Fruit fly (Drosophila melanogaster) whole organism, embryonic: Measurements from ENCODE around the gene Rpn2.
A peak's percentile ranks its signal among the peaks of the same experiment; 100 is the strongest.

Source experiments
- CG1024 ChIP-seq: fragments of 200-800 bp; sonication (Bioruptor generic); IDR thresholded peaks from 2 replicates; pipeline ENCODE4 v1.3.6; 2022; ENCODE audit warnings: missing biosample characterization, missing genetic modification characterization
- CG10565 ChIP-seq: fragments of 200-800 bp; sonication (Bioruptor generic); optimal IDR thresholded peaks from 3 replicates; lab custom pipeline; 2016; ENCODE audit warnings: missing biosample characterization, mild to moderate bottlenecking, missing genetic modification characterization
- CG12071 ChIP-seq: fragments of 200-800 bp; sonication (Bioruptor generic); optimal IDR thresholded peaks from 3 replicates; lab custom pipeline; 2018; ENCODE audit warnings: missing biosample characterization, mild to moderate bottlenecking, missing genetic modification characterization
- CG12219 ChIP-seq: fragments of 200-800 bp; sonication (Bioruptor generic); optimal IDR thresholded peaks from 3 replicates; lab custom pipeline; 2018; ENCODE audit warnings: missing biosample characterization, mild to moderate bottlenecking, missing genetic modification characterization
- CG13296 ChIP-seq: fragments of 200-800 bp; sonication (Bioruptor generic); optimal IDR thresholded peaks from 3 replicates; lab custom pipeline; 2018; ENCODE audit warnings: missing biosample characterization, mild to moderate bottlenecking, missing genetic modification characterization
- CG14965 ChIP-seq: fragments of 200-800 bp; sonication (Bioruptor generic); optimal IDR thresholded peaks from 2 replicates; lab custom pipeline; 2016; ENCODE audit warnings: missing biosample characterization, missing genetic modification characterization, borderline replicate concordance
- CG16863 ChIP-seq: fragments of 200-800 bp; sonication (Bioruptor generic); optimal IDR thresholded peaks from 3 replicates; lab custom pipeline; 2016; ENCODE audit warnings: missing biosample characterization, missing genetic modification characterization
- CG17568 ChIP-seq: fragments of 200-800 bp; sonication (Bioruptor generic); optimal IDR thresholded peaks from 2 replicates; lab custom pipeline; 2018; ENCODE audit warnings: missing biosample characterization, mild to moderate bottlenecking, missing genetic modification characterization, moderate library complexity
- CG17829 ChIP-seq: fragments of 200-800 bp; optimal IDR thresholded peaks from 2 replicates; lab custom pipeline; 2019; ENCODE audit warnings: missing biosample characterization, mild to moderate bottlenecking, missing genetic modification characterization, moderate library complexity
- CG34422 ChIP-seq: fragments of 200-800 bp; sonication (Bioruptor generic); IDR thresholded peaks from 3 replicates; pipeline ENCODE4 v1.3.6; 2022; ENCODE audit warnings: missing biosample characterization, missing genetic modification characterization
- CG3726 ChIP-seq: fragments of 200-800 bp; sonication (Bioruptor generic); IDR thresholded peaks from 3 replicates; pipeline ENCODE4, ENCODE4 v1.3.6; 2022; ENCODE audit warnings: missing biosample characterization, missing genetic modification characterization
- CG6765 ChIP-seq: fragments of 200-800 bp; sonication (Bioruptor generic); optimal IDR thresholded peaks from 3 replicates; lab custom pipeline; 2017; ENCODE audit warnings: missing biosample characterization, mild to moderate bottlenecking, missing genetic modification characterization
- CG8281 ChIP-seq: fragments of 200-800 bp; sonication (Bioruptor generic); optimal IDR thresholded peaks from 2 replicates; lab custom pipeline; 2018; ENCODE audit warnings: missing biosample characterization, mild to moderate bottlenecking, missing genetic modification characterization, moderate library complexity
- CG9797 ChIP-seq: fragments of 200-800 bp; sonication (Bioruptor generic); optimal IDR thresholded peaks from 3 replicates; lab custom pipeline; 2018; ENCODE audit warnings: missing biosample characterization, mild to moderate bottlenecking, missing genetic modification characterization
- CoRest ChIP-seq: fragments of 200-800 bp; sonication (Bioruptor generic); optimal IDR thresholded peaks from 3 replicates; lab custom pipeline; 2018; ENCODE audit warnings: missing biosample characterization, mild to moderate bottlenecking, missing genetic modification characterization, moderate library complexity
- D ChIP-seq, 2 experiments: fragments of 200-800 bp in 1 of 2; fragments of >200 bp in 1 of 2; sonication (Bioruptor generic) in 1 of 2; optimal IDR thresholded peaks; 2 replicates in 1 of 2; 3 replicates in 1 of 2; lab custom pipeline; 2017; ENCODE audit warnings: mild to moderate bottlenecking in 1 of 2, missing biosample characterization in 1 of 2, missing genetic modification characterization in 1 of 2, missing genetic modification reagents in 1 of 2
- D19B ChIP-seq: fragments of 200-800 bp; sonication (Bioruptor generic); optimal IDR thresholded peaks from 2 replicates; lab custom pipeline; 2017; ENCODE audit warnings: missing biosample characterization, mild to moderate bottlenecking, missing genetic modification characterization
- Dfd ChIP-seq, 2 experiments: fragments of >200 bp; optimal IDR thresholded peaks; 2 replicates each; lab custom pipeline; 2017; ENCODE audit warnings: missing biosample characterization in 2 of 2, missing genetic modification characterization in 2 of 2
- Fer3 ChIP-seq: fragments of 200-800 bp; sonication (Bioruptor generic); optimal IDR thresholded peaks from 2 replicates; lab custom pipeline; 2018; ENCODE audit warnings: missing biosample characterization, mild to moderate bottlenecking, missing genetic modification characterization, moderate library complexity
- HHEX ChIP-seq: fragments of 200-800 bp; sonication (Bioruptor generic); optimal IDR thresholded peaks from 3 replicates; lab custom pipeline; 2017; ENCODE audit warnings: missing biosample characterization, mild to moderate bottlenecking, missing genetic modification characterization, missing genetic modification reagents
- Hand ChIP-seq: fragments of 200-800 bp; sonication (Bioruptor generic); optimal IDR thresholded peaks from 2 replicates; lab custom pipeline; 2017; ENCODE audit warnings: mild to moderate bottlenecking, missing biosample characterization, missing genetic modification reagents, missing genetic modification characterization
- Lpt ChIP-seq: fragments of >200 bp; optimal IDR thresholded peaks from 2 replicates; lab custom pipeline; 2018; ENCODE audit warnings: missing biosample characterization, missing genetic modification characterization
- Neu2 ChIP-seq: fragments of 200-800 bp; sonication (Bioruptor generic); optimal IDR thresholded peaks from 3 replicates; lab custom pipeline; 2016; ENCODE audit warnings: missing biosample characterization, missing genetic modification characterization, borderline replicate concordance
- NfI ChIP-seq: fragments of 200-800 bp; sonication (Bioruptor generic); optimal IDR thresholded peaks from 3 replicates; lab custom pipeline; 2018; ENCODE audit warnings: missing biosample characterization, mild to moderate bottlenecking, missing genetic modification characterization, moderate library complexity
- Pdp1 ChIP-seq, 2 experiments: fragments of 200-800 bp; sonication (Bioruptor generic); optimal IDR thresholded peaks; 3 replicates each; lab custom pipeline; 2016; ENCODE audit warnings: missing biosample characterization in 2 of 2, missing genetic modification characterization in 2 of 2, mild to moderate bottlenecking in 1 of 2, moderate library complexity in 1 of 2
- Taf1 ChIP-seq: fragments of 200-800 bp; sonication (Bioruptor generic); IDR thresholded peaks from 2 replicates; pipeline ENCODE4 v1.3.6; 2022; ENCODE audit warnings: missing biosample characterization, missing genetic modification characterization
- Vsx1 ChIP-seq: fragments of 200-800 bp; sonication (Bioruptor generic); optimal IDR thresholded peaks from 2 replicates; lab custom pipeline; 2017; ENCODE audit warnings: missing biosample characterization, mild to moderate bottlenecking, missing genetic modification characterization, missing genetic modification reagents
- YL-1 ChIP-seq: fragments of 200-800 bp; sonication (Bioruptor generic); optimal IDR thresholded peaks from 3 replicates; lab custom pipeline; 2017; ENCODE audit warnings: missing biosample characterization, mild to moderate bottlenecking, missing genetic modification characterization
- al ChIP-seq: fragments of 200-800 bp; sonication (Bioruptor generic); IDR thresholded peaks from 2 replicates; pipeline ENCODE4 v1.3.6; 2022; ENCODE audit warnings: missing biosample characterization, missing genetic modification characterization
- ara ChIP-seq: fragments of 200-800 bp; sonication (Bioruptor generic); IDR thresholded peaks from 2 replicates; pipeline ENCODE4 v1.3.6; 2022; ENCODE audit warnings: missing biosample characterization, missing genetic modification characterization
- bab2 ChIP-seq: fragments of 200-800 bp; sonication (Bioruptor generic); optimal IDR thresholded peaks from 2 replicates; lab custom pipeline; 2016; ENCODE audit warnings: missing biosample characterization, missing genetic modification characterization
- croc ChIP-seq: fragments of 200-800 bp; sonication (Bioruptor generic); conservative IDR thresholded peaks from 3 replicates; pipeline ENCODE4 v1.3.6; 2022; ENCODE audit warnings: missing biosample characterization, missing genetic modification characterization
- da ChIP-seq: fragments of 200-800 bp; sonication (Bioruptor generic); optimal IDR thresholded peaks from 2 replicates; lab custom pipeline; 2016; ENCODE audit warnings: missing biosample characterization, missing genetic modification characterization
- danr ChIP-seq: fragments of 200-800 bp; sonication (Bioruptor generic); IDR thresholded peaks from 2 replicates; pipeline ENCODE4 v1.3.6; 2022; ENCODE audit warnings: missing biosample characterization, missing genetic modification characterization
- eve ChIP-seq, 2 experiments: fragments of >200 bp; optimal IDR thresholded peaks; 2 replicates each; lab custom pipeline; 2017; ENCODE audit warnings: missing biosample characterization in 2 of 2, missing genetic modification characterization in 2 of 2
- fu2 ChIP-seq: fragments of 200-800 bp; sonication (Bioruptor generic); optimal IDR thresholded peaks from 2 replicates; lab custom pipeline; 2016; ENCODE audit warnings: missing biosample characterization, missing genetic modification characterization
- gcm ChIP-seq: fragments of 200-800 bp; sonication (Bioruptor generic); optimal IDR thresholded peaks from 2 replicates; lab custom pipeline; 2019; ENCODE audit warnings: missing biosample characterization, mild to moderate bottlenecking, missing genetic modification characterization, moderate library complexity
- gt ChIP-seq: fragments of 200-800 bp; sonication (Bioruptor generic); IDR thresholded peaks from 2 replicates; pipeline ENCODE4 v1.3.6; 2022; ENCODE audit warnings: missing biosample characterization, missing genetic modification characterization
- insv ChIP-seq, 2 experiments: fragments of 200-800 bp; sonication (Bioruptor generic); optimal IDR thresholded peaks; 3 replicates each; lab custom pipeline; 2016 to 2018; ENCODE audit warnings: missing biosample characterization in 2 of 2, missing genetic modification characterization in 2 of 2
- kni ChIP-seq: fragments of 200-800 bp; sonication (Bioruptor generic); optimal IDR thresholded peaks from 3 replicates; lab custom pipeline; 2017; ENCODE audit warnings: mild to moderate bottlenecking, missing biosample characterization, missing genetic modification reagents, missing genetic modification characterization
- lmd ChIP-seq: fragments of 200-800 bp; sonication (Bioruptor generic); IDR thresholded peaks from 2 replicates; pipeline ENCODE4 v1.3.6; 2022; ENCODE audit warnings: missing biosample characterization, missing genetic modification characterization
- odd ChIP-seq: fragments of 200-800 bp; sonication (Bioruptor generic); optimal IDR thresholded peaks from 2 replicates; lab custom pipeline; 2017; ENCODE audit warnings: missing biosample characterization, mild to moderate bottlenecking, missing genetic modification characterization
- phol ChIP-seq: fragments of 200-800 bp; sonication (Bioruptor generic); optimal IDR thresholded peaks from 3 replicates; lab custom pipeline; 2018; ENCODE audit warnings: missing biosample characterization, mild to moderate bottlenecking, missing genetic modification characterization, moderate library complexity
- ro ChIP-seq: fragments of 200-800 bp; sonication (Bioruptor generic); IDR thresholded peaks from 2 replicates; pipeline ENCODE4 v1.3.6; 2022; ENCODE audit warnings: missing biosample characterization, missing genetic modification characterization
- row ChIP-seq: fragments of 200-800 bp; sonication (Bioruptor generic); IDR thresholded peaks from 3 replicates; pipeline ENCODE4 v1.3.6; 2022; ENCODE audit warnings: missing biosample characterization, missing genetic modification characterization
- stwl ChIP-seq: fragments of 200-800 bp; sonication (Bioruptor generic); optimal IDR thresholded peaks from 3 replicates; lab custom pipeline; 2018; ENCODE audit warnings: missing biosample characterization, mild to moderate bottlenecking, missing genetic modification characterization, moderate library complexity
- trh ChIP-seq: fragments of 200-800 bp; sonication (Bioruptor generic); optimal IDR thresholded peaks from 2 replicates; lab custom pipeline; 2016; ENCODE audit warnings: missing biosample characterization, missing genetic modification characterization
- zfh2 ChIP-seq: fragments of 200-800 bp; sonication (Bioruptor generic); optimal IDR thresholded peaks from 2 replicates; lab custom pipeline; 2016; ENCODE audit warnings: missing biosample characterization, missing genetic modification characterization

Rpn2 gene

DNA sequence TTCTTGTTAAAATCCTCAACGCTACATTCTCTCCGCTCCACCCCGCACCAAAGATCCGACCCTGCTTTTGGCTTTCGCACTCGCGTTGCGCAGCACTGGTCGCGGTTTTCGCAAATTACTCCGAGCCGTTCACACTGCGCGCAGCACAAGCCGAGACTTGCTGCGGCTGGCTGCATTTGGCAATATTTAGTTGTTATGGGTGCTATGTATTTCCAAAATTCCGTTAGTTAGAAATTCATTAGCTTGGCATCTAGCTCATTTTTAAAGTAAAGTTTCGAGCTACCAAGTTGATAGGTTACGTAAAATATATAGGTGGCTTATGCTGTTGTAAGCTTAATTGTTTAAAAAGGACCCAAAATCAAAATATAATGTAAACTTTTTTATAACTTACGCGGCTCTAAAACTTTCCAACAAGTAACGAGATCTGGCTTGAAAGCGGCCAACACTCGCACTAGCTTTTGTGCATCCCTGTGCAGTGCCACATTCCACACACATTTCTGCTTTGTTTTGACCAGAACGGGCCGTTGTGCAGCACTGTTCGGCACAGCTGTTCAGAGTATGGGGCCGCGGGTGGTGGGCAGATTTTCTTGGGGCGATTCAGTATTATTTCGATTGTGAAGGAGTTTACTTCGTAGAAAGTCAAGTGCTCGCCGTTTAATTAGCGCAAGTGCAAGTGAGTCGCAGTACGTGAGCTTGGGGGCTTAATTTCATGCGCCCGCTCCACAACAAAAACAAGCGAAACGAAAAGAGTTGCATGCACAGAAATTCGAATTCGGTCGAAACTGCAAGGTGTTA is 30.3 kb upstream of the Rpn2 start, which contains the start of the genes yem and Ctl2 (continued):
- TF ChIP-seq croc (GFP tag; lab: Robert Waterston, UW) (peak; percentile 39; the same call in 2 of the 3 replicates), CG34422 (GFP tag; lab: Robert Waterston, UW) (peak; percentile 68), bab2 (GFP tag; lab: Kevin White, UChicago) (peak; percentile 81), HHEX (GFP tag; lab: Kevin White, UChicago) (no peak), trh (GFP tag; lab: Kevin White, UChicago) (peak; percentile 75), fu2 (GFP tag; lab: Kevin White, UChicago) (peak; percentile 86), NfI (peak; percentile 44), CG3726 (GFP tag; lab: Robert Waterston, UW) (no peak; the same call in 2 of the 3 replicates), row (GFP tag; lab: Robert Waterston, UW) (peak; percentile 88), CG16863 (GFP tag; lab: Kevin White, UChicago) (peak; percentile 82), CG1024 (GFP tag; lab: Robert Waterston, UW) (peak; percentile 25; the same call in 1 of the 2 replicates), Hand (GFP tag; lab: Kevin White, UChicago) (no peak), danr (GFP tag; lab: Robert Waterston, UW) (no peak), lmd (GFP tag; lab: Robert Waterston, UW) (peak; percentile 55), YL-1 (GFP tag; lab: Kevin White, UChicago) (peak; percentile 60), odd (no peak), Dfd (GFP tag; optimal IDR thresholded peaks at IDR 0.05; lab: Kevin White, UChicago) (no peak), CG17568 (GFP tag; lab: Kevin White, UChicago) (no peak), eve (GFP tag; optimal IDR thresholded peaks at IDR 0.05; lab: Kevin White, UChicago) (peak in 1 of 2 experiments; percentile 26), Vsx1 (GFP tag; lab: Kevin White, UChicago) (no peak), CG13296 (GFP tag; lab: Kevin White, UChicago) (peak; percentile 17), Lpt (no peak), CG9797 (peak; percentile 37), Fer3 (tag; lab: Kevin White, UChicago) (peak; percentile 39), CG17829 (peak; percentile 72), Taf1 (GFP tag; lab: Robert Waterston, UW) (no peak; the same call in 1 of the 2 replicates), CoRest (tag; lab: Kevin White, UChicago) (peak; percentile 83), gt (GFP tag; lab: Robert Waterston, UW) (no peak; the same call in 1 of the 2 replicates), kni (GFP tag; lab: Kevin White, UChicago) (peak; percentile 11), phol (tag; lab: Kevin White, UChicago) (peak; percentile 75), zfh2 (GFP tag; lab: Kevin White, UChicago) (peak; percentile 93), Pdp1 (GFP tag; optimal IDR thresholded peaks at IDR 0.05; lab: Kevin White, UChicago) (peak; percentile 84 to 88), da (GFP tag; lab: Kevin White, UChicago) (peak; percentile 67), CG12219 (peak; percentile 43), CG14965 (GFP tag; lab: Kevin White, UChicago) (peak; percentile 42), CG6765 (no peak), D19B (GFP tag; lab: Kevin White, UChicago) (peak; percentile 50), CG8281 (tag; lab: Kevin White, UChicago) (peak; percentile 6), gcm (GFP tag; lab: Kevin White, UChicago) (no peak), al (peak; percentile 48), ara (0 out of 2 replicates have a peak, but pooled peaks have one; percentile 50), Neu2 (GFP tag; lab: Kevin White, UChicago) (peak; percentile 45), CG10565 (no peak), CG12071 (GFP tag; lab: Kevin White, UChicago) (peak; percentile 38), insv (GFP tag; optimal IDR thresholded peaks at IDR 0.05; lab: Kevin White, UChicago) (peak; percentile 13 to 38), stwl (tag; lab: Kevin White, UChicago) (peak; percentile 51), D (optimal IDR thresholded peaks at IDR 0.05; lab: Kevin White, UChicago) (no peak), D (GFP tag; optimal IDR thresholded peaks at IDR 0.05; lab: Kevin White, UChicago) (peak; percentile 50), ro (GFP tag; lab: Robert Waterston, UW) (no peak; the same call in 1 of the 2 replicates)
